Fruit fly (Drosophila melanogaster) whole organism, embryonic: ENCODE results near the gene RpL8.

Experiments used
- ATbp ChIP-seq: fragments of 200-800 bp; sonication (Bioruptor generic); optimal IDR thresholded peaks from 2 replicates; lab custom pipeline; 2017; ENCODE audit warnings: missing biosample characterization, mild to moderate bottlenecking, missing genetic modification characterization, missing genetic modification reagents
- Abd-B ChIP-seq: fragments of 200-800 bp; sonication (Bioruptor generic); optimal IDR thresholded peaks from 2 replicates; lab custom pipeline; 2018; ENCODE audit warnings: missing biosample characterization, mild to moderate bottlenecking, missing genetic modification characterization, moderate library complexity
- Atf3 ChIP-seq: fragments of 200-800 bp; sonication (Bioruptor generic); optimal IDR thresholded peaks from 3 replicates; lab custom pipeline; 2016; ENCODE audit warnings: missing biosample characterization, missing genetic modification characterization
- BEAF-32 ChIP-seq: fragments of 200-800 bp; sonication (Bioruptor generic); optimal IDR thresholded peaks from 3 replicates; lab custom pipeline; 2017; ENCODE audit warnings: missing biosample characterization, missing genetic modification characterization, mild to moderate bottlenecking, moderate library complexity, missing genetic modification reagents
- Bdp1 ChIP-seq: fragments of 200-800 bp; sonication (Bioruptor generic); optimal IDR thresholded peaks from 3 replicates; lab custom pipeline; 2016; ENCODE audit warnings: missing biosample characterization, missing genetic modification characterization
- CG10462 ChIP-seq: fragments of 200-800 bp; sonication (Bioruptor generic); optimal IDR thresholded peaks from 2 replicates; lab custom pipeline; 2016; ENCODE audit warnings: missing biosample characterization, missing genetic modification characterization
- CG10543 ChIP-seq: fragments of 200-800 bp; sonication (Bioruptor generic); optimal IDR thresholded peaks from 3 replicates; lab custom pipeline; 2017; ENCODE audit warnings: missing biosample characterization, mild to moderate bottlenecking, missing genetic modification characterization, moderate library complexity
- CG10565 ChIP-seq: fragments of 200-800 bp; sonication (Bioruptor generic); optimal IDR thresholded peaks from 3 replicates; lab custom pipeline; 2016; ENCODE audit warnings: missing biosample characterization, mild to moderate bottlenecking, missing genetic modification characterization
- CG11504 ChIP-seq: fragments of 200-800 bp; sonication (Bioruptor generic); optimal IDR thresholded peaks from 3 replicates; lab custom pipeline; 2019; ENCODE audit warnings: missing biosample characterization, mild to moderate bottlenecking, missing genetic modification characterization, moderate library complexity
- CG12219 ChIP-seq: fragments of 200-800 bp; sonication (Bioruptor generic); optimal IDR thresholded peaks from 3 replicates; lab custom pipeline; 2018; ENCODE audit warnings: missing biosample characterization, mild to moderate bottlenecking, missing genetic modification characterization
- CG17359 ChIP-seq: fragments of 200-800 bp; sonication (Bioruptor generic); optimal IDR thresholded peaks from 3 replicates; lab custom pipeline; 2018; ENCODE audit warnings: missing biosample characterization, mild to moderate bottlenecking, missing genetic modification characterization, moderate library complexity
- CG17802 ChIP-seq: fragments of 200-800 bp; sonication (Bioruptor generic); optimal IDR thresholded peaks from 2 replicates; lab custom pipeline; 2018; ENCODE audit warnings: missing biosample characterization, mild to moderate bottlenecking, missing genetic modification characterization, moderate library complexity
- CG18011 ChIP-seq: fragments of 200-800 bp; sonication (Bioruptor generic); optimal IDR thresholded peaks from 2 replicates; lab custom pipeline; 2017; ENCODE audit warnings: missing biosample characterization, missing genetic modification characterization, mild to moderate bottlenecking, moderate library complexity, missing genotype
- CG2712 ChIP-seq: fragments of 200-800 bp; optimal IDR thresholded peaks from 3 replicates; lab custom pipeline; 2019; ENCODE audit warnings: missing biosample characterization, mild to moderate bottlenecking, missing genetic modification characterization, moderate library complexity
- CG8388 ChIP-seq: fragments of 200-800 bp; sonication (Bioruptor generic); optimal IDR thresholded peaks from 2 replicates; lab custom pipeline; 2019; ENCODE audit warnings: missing biosample characterization, mild to moderate bottlenecking, missing genetic modification characterization, moderate library complexity
- CG9727 ChIP-seq: fragments of 200-800 bp; sonication (Bioruptor generic); optimal IDR thresholded peaks from 3 replicates; lab custom pipeline; 2017; ENCODE audit warnings: missing biosample characterization, mild to moderate bottlenecking, missing genetic modification characterization
- CG9797 ChIP-seq: fragments of 200-800 bp; sonication (Bioruptor generic); optimal IDR thresholded peaks from 3 replicates; lab custom pipeline; 2018; ENCODE audit warnings: missing biosample characterization, mild to moderate bottlenecking, missing genetic modification characterization
- CG9932 ChIP-seq: fragments of 200-800 bp; sonication (Bioruptor generic); IDR thresholded peaks from 2 replicates; pipeline ENCODE4 v1.3.6; 2022; ENCODE audit warnings: missing biosample characterization, missing genetic modification characterization
- CHES-1-like ChIP-seq: fragments of 200-800 bp; sonication (Bioruptor generic); optimal IDR thresholded peaks from 2 replicates; lab custom pipeline; 2016; ENCODE audit warnings: missing biosample characterization, missing genetic modification characterization
- D19A ChIP-seq: fragments of 200-800 bp; optimal IDR thresholded peaks from 3 replicates; lab custom pipeline; 2019; ENCODE audit warnings: missing biosample characterization, mild to moderate bottlenecking, missing genetic modification characterization, moderate library complexity
- Dll ChIP-seq: fragments of 200-800 bp; sonication (Bioruptor generic); IDR thresholded peaks from 4 replicates; pipeline ENCODE4 v1.3.6; 2022; ENCODE audit warnings: missing biosample characterization, missing genetic modification characterization; ENCODE audit not compliant: partially characterized antibody
- Dref ChIP-seq: fragments of 200-800 bp; sonication (Bioruptor generic); IDR thresholded peaks from 2 replicates; pipeline ENCODE4 v1.3.6; 2022; ENCODE audit warnings: missing biosample characterization, missing genetic modification characterization
- Gsc ChIP-seq: fragments of 200-800 bp; sonication (Bioruptor generic); IDR thresholded peaks from 2 replicates; pipeline ENCODE4 v1.3.6; 2022; ENCODE audit warnings: missing biosample characterization, missing genetic modification characterization
- HLHmδ ChIP-seq: fragments of 200-800 bp; sonication (Bioruptor generic); optimal IDR thresholded peaks from 2 replicates; lab custom pipeline; 2018; ENCODE audit warnings: missing biosample characterization, mild to moderate bottlenecking, missing genetic modification characterization, moderate library complexity
- HmgZ ChIP-seq: fragments of 200-800 bp; sonication (Bioruptor generic); optimal IDR thresholded peaks from 2 replicates; lab custom pipeline; 2018; ENCODE audit warnings: missing biosample characterization, mild to moderate bottlenecking, missing genetic modification characterization
- Hsf ChIP-seq: fragments of 200-800 bp; sonication (Bioruptor generic); optimal IDR thresholded peaks from 3 replicates; lab custom pipeline; 2016; ENCODE audit warnings: missing biosample characterization, missing genetic modification characterization
- Max ChIP-seq: fragments of 200-800 bp; sonication (Bioruptor generic); optimal IDR thresholded peaks from 2 replicates; lab custom pipeline; 2016; ENCODE audit warnings: missing biosample characterization, mild to moderate bottlenecking, missing genetic modification characterization
- Med ChIP-seq: fragments of 200-800 bp; sonication (Bioruptor generic); peaks from one replicate; lab custom pipeline; 2016; ENCODE audit warnings: missing biosample characterization, missing genetic modification characterization, mild to moderate bottlenecking, inconsistent platforms, moderate library complexity
- NC2α ChIP-seq: fragments of 200-800 bp; sonication (Bioruptor generic); optimal IDR thresholded peaks from 2 replicates; lab custom pipeline; 2016; ENCODE audit warnings: missing biosample characterization, missing genetic modification characterization
- NC2β ChIP-seq: fragments of 200-800 bp; sonication (Bioruptor generic); optimal IDR thresholded peaks from 2 replicates; lab custom pipeline; 2016; ENCODE audit warnings: missing biosample characterization, missing genetic modification characterization
- Rx ChIP-seq: fragments of 200-800 bp; sonication (Bioruptor generic); IDR thresholded peaks from 2 replicates; pipeline ENCODE4 v1.3.6; 2022; ENCODE audit warnings: missing biosample characterization, missing genetic modification characterization
- Tbp ChIP-seq: fragments of >200 bp; optimal IDR thresholded peaks from 2 replicates; lab custom pipeline; 2018; ENCODE audit warnings: missing biosample characterization, missing genetic modification characterization
- chn ChIP-seq: fragments of 200-800 bp; sonication (Bioruptor generic); optimal IDR thresholded peaks from 2 replicates; lab custom pipeline; 2016; ENCODE audit warnings: missing biosample characterization, missing genetic modification characterization
- crp ChIP-seq, 2 experiments: fragments of 200-800 bp; sonication (Bioruptor generic); optimal IDR thresholded peaks; 2 replicates in 1 of 2; 3 replicates in 1 of 2; lab custom pipeline; 2017; ENCODE audit warnings: missing biosample characterization in 2 of 2, missing genetic modification characterization in 2 of 2, mild to moderate bottlenecking in 1 of 2, moderate library complexity in 1 of 2
- cwo ChIP-seq: fragments of 200-800 bp; sonication (Bioruptor generic); optimal IDR thresholded peaks from 3 replicates; lab custom pipeline; 2017; ENCODE audit warnings: missing biosample characterization, missing genetic modification characterization, mild to moderate bottlenecking, moderate library complexity, missing genetic modification reagents
- ftz-f1 ChIP-seq: fragments of 200-800 bp; sonication (Bioruptor generic); optimal IDR thresholded peaks from 2 replicates; lab custom pipeline; 2016; ENCODE audit warnings: missing biosample characterization, missing genetic modification characterization
- gem ChIP-seq: fragments of 200-800 bp; sonication (Bioruptor generic); optimal IDR thresholded peaks from 2 replicates; lab custom pipeline; 2019; ENCODE audit warnings: missing biosample characterization, mild to moderate bottlenecking, missing genetic modification characterization, moderate library complexity
- knrl ChIP-seq: fragments of 200-800 bp; sonication (Bioruptor generic); IDR thresholded peaks from 3 replicates; pipeline ENCODE4 v1.3.6; 2022; ENCODE audit warnings: missing biosample characterization, missing genetic modification characterization; ENCODE audit not compliant: partially characterized antibody
- lbe ChIP-seq: fragments of 200-800 bp; sonication (Bioruptor generic); optimal IDR thresholded peaks from 2 replicates; lab custom pipeline; 2016; ENCODE audit warnings: missing biosample characterization, mild to moderate bottlenecking, missing genetic modification characterization
- pho ChIP-seq: fragments of 200-800 bp; sonication (Bioruptor generic); optimal IDR thresholded peaks from 2 replicates; lab custom pipeline; 2016; ENCODE audit warnings: missing biosample characterization, missing genetic modification characterization
- pzg ChIP-seq: fragments of 200-800 bp; sonication (Bioruptor generic); optimal IDR thresholded peaks from 3 replicates; lab custom pipeline; 2018; ENCODE audit warnings: missing biosample characterization, mild to moderate bottlenecking, missing genetic modification characterization, moderate library complexity
- run ChIP-seq: fragments of 200-800 bp; sonication (Bioruptor generic); optimal IDR thresholded peaks from 3 replicates; lab custom pipeline; 2018; ENCODE audit warnings: missing biosample characterization, mild to moderate bottlenecking, missing genetic modification characterization
- schlank ChIP-seq: fragments of 200-800 bp; sonication (Bioruptor generic); optimal IDR thresholded peaks from 2 replicates; lab custom pipeline; 2018; ENCODE audit warnings: missing biosample characterization, mild to moderate bottlenecking, missing genetic modification characterization
- sens ChIP-seq: fragments of 200-800 bp; sonication (Bioruptor generic); peaks from one replicate; lab custom pipeline; 2016; ENCODE audit warnings: missing biosample characterization, missing genetic modification characterization
- so ChIP-seq: fragments of 200-800 bp; sonication (Bioruptor generic); IDR thresholded peaks from 3 replicates; pipeline ENCODE4 v1.3.6; 2022; ENCODE audit warnings: missing biosample characterization, missing genetic modification characterization
- sob ChIP-seq: fragments of 200-800 bp; sonication (Bioruptor generic); IDR thresholded peaks from 2 replicates; pipeline ENCODE4 v1.3.6; 2022; ENCODE audit warnings: missing biosample characterization, missing genetic modification characterization
- tin ChIP-seq: fragments of 200-800 bp; sonication (Bioruptor generic); optimal IDR thresholded peaks from 3 replicates; lab custom pipeline; 2016; ENCODE audit warnings: missing biosample characterization, missing genetic modification characterization
- tup ChIP-seq: fragments of 200-800 bp; sonication (Bioruptor generic); optimal IDR thresholded peaks from 2 replicates; lab custom pipeline; 2016; ENCODE audit warnings: missing biosample characterization, mild to moderate bottlenecking, missing genetic modification characterization, moderate library complexity
- twi ChIP-seq: fragments of 200-800 bp; optimal IDR thresholded peaks from 2 replicates; lab custom pipeline; 2019; ENCODE audit warnings: missing biosample characterization, mild to moderate bottlenecking, missing genetic modification characterization, moderate library complexity
- zfh2 ChIP-seq: fragments of 200-800 bp; sonication (Bioruptor generic); optimal IDR thresholded peaks from 2 replicates; lab custom pipeline; 2016; ENCODE audit warnings: missing biosample characterization, missing genetic modification characterization

Gene RpL8

dm6 chr3L:2631406-2631805, 44.1 kb downstream of the RpL8 start, which contains the start of the genes CG42245 and MEP-1:
TSS of gene CG42245 (plus strand) at chr3L:2631715.
TSS of gene MEP-1 (plus strand) at chr3L:2631715.
- TF ChIP-seq Dll (GFP tag; lab: Robert Waterston, UW) (peak; percentile 75; the same call in 3 of the 4 replicates), crp (GFP tag; optimal IDR thresholded peaks at IDR 0.05; lab: Kevin White, UChicago) (peak; percentile 91 to 96), knrl (GFP tag; lab: Robert Waterston, UW) (peak; percentile 66), Bdp1 (GFP tag; lab: Kevin White, UChicago) (peak; percentile 14), CG9932 (GFP tag; lab: Robert Waterston, UW) (peak; percentile 20; the same call in 1 of the 2 replicates), cwo (GFP tag; lab: Kevin White, UChicago) (no peak), HmgZ (peak; percentile 58), gem (tag; lab: Kevin White, UChicago) (peak; percentile 53), schlank (no peak), NC2β (GFP tag; lab: Kevin White, UChicago) (peak; percentile 53), chn (GFP tag; lab: Kevin White, UChicago) (peak; percentile 71), D19A (peak; percentile 27), Hsf (GFP tag; lab: Kevin White, UChicago) (peak; percentile 63), Tbp (GFP tag; lab: Kevin White, UChicago) (no peak), HLHmδ (GFP tag; lab: Kevin White, UChicago) (no peak), sob (GFP tag; lab: Robert Waterston, UW) (peak; percentile 69), CG9797 (GFP tag; lab: Kevin White, UChicago) (peak; percentile 37), so (0 out of 3 replicates have a peak, but pooled peaks have one; percentile 12), CG17359 (tag; lab: Kevin White, UChicago) (peak; percentile 34), Abd-B (peak; percentile 32), CG18011 (GFP tag; lab: Kevin White, UChicago) (peak; percentile 29), pho (GFP tag; lab: Kevin White, UChicago) (peak; percentile 30), CHES-1-like (GFP tag; lab: Kevin White, UChicago) (peak; percentile 41), CG10543 (GFP tag; lab: Kevin White, UChicago) (peak; percentile 45), tin (GFP tag; lab: Kevin White, UChicago) (peak; percentile 60), tup (GFP tag; lab: Kevin White, UChicago) (peak; percentile 52), ATbp (GFP tag; lab: Kevin White, UChicago) (peak; percentile 19), CG10462 (GFP tag; lab: Kevin White, UChicago) (peak; percentile 25), lbe (GFP tag; lab: Kevin White, UChicago) (peak; percentile 74), zfh2 (GFP tag; lab: Kevin White, UChicago) (peak; percentile 33), CG8388 (GFP tag; lab: Kevin White, UChicago) (peak; percentile 19), Med (peak; percentile 96), pzg (GFP tag; lab: Kevin White, UChicago) (peak; percentile 82), run (peak; percentile 34), CG10565 (GFP tag; lab: Kevin White, UChicago) (no peak), ftz-f1 (peak; percentile 30), CG2712 (tag; lab: Kevin White, UChicago) (peak; percentile 63), Atf3 (GFP tag; lab: Kevin White, UChicago) (peak; percentile 22), CG12219 (peak; percentile 35), NC2α (GFP tag; lab: Kevin White, UChicago) (peak; percentile 41), Dref (GFP tag; lab: Robert Waterston, UW) (peak; percentile 84), Gsc (GFP tag; lab: Robert Waterston, UW) (no peak), Max (GFP tag; lab: Kevin White, UChicago) (peak; percentile 69), BEAF-32 (peak; percentile 67), CG9727 (GFP tag; lab: Kevin White, UChicago) (peak; percentile 42), CG17802 (tag; lab: Kevin White, UChicago) (no peak), CG11504 (tag; lab: Kevin White, UChicago) (peak; percentile 66), Rx (GFP tag; lab: Robert Waterston, UW) (0 out of 2 replicates have a peak, but pooled peaks have one; percentile 13), sens (GFP tag; lab: Kevin White, UChicago) (peak; percentile 92), twi (tag; lab: Kevin White, UChicago) (peak; percentile 58)
